Fruit fly (Drosophila melanogaster) whole organism, embryonic: ENCODE data around the gene dally.

Experiments used
- Aef1 ChIP-seq: fragments of 200-800 bp; sonication (Bioruptor generic); IDR thresholded peaks from 3 replicates; pipeline ENCODE4 v1.3.6; 2022; ENCODE audit warnings: missing biosample characterization, missing genetic modification characterization
- Awh ChIP-seq: fragments of 200-800 bp; sonication (Bioruptor generic); IDR thresholded peaks from 2 replicates; pipeline ENCODE4, ENCODE4 v1.3.6; 2022; ENCODE audit warnings: missing biosample characterization, missing genetic modification characterization
- CG11560 ChIP-seq: fragments of 200-800 bp; sonication (Bioruptor generic); IDR thresholded peaks from 3 replicates; pipeline ENCODE4 v1.3.6; 2022; ENCODE audit warnings: missing biosample characterization, missing genetic modification characterization
- CG11695 ChIP-seq: fragments of 200-800 bp; sonication (Bioruptor generic); IDR thresholded peaks from 3 replicates; pipeline ENCODE4 v1.3.6; 2022; ENCODE audit warnings: missing biosample characterization, missing genetic modification characterization
- CG13624 ChIP-seq: fragments of 200-800 bp; sonication (Bioruptor generic); optimal IDR thresholded peaks from 2 replicates; lab custom pipeline; 2016; ENCODE audit warnings: missing biosample characterization, missing genetic modification characterization
- CG14050 ChIP-seq: fragments of 200-800 bp; sonication (Bioruptor generic); IDR thresholded peaks from 3 replicates; pipeline ENCODE4 v1.3.6; 2022; ENCODE audit warnings: missing biosample characterization, missing genetic modification characterization
- CG14667 ChIP-seq: fragments of 200-800 bp; sonication (Bioruptor generic); IDR thresholded peaks from 2 replicates; pipeline ENCODE4 v1.3.6; 2022; ENCODE audit warnings: missing biosample characterization, missing genetic modification characterization
- CG15011 ChIP-seq: fragments of 200-800 bp; sonication (Bioruptor generic); optimal IDR thresholded peaks from 3 replicates; lab custom pipeline; 2018; ENCODE audit warnings: missing biosample characterization, mild to moderate bottlenecking, missing genetic modification characterization
- CG15696 ChIP-seq: fragments of 200-800 bp; sonication (Bioruptor generic); optimal IDR thresholded peaks from 2 replicates; lab custom pipeline; 2019; ENCODE audit warnings: missing biosample characterization, mild to moderate bottlenecking, missing genetic modification characterization, moderate library complexity
- CG16863 ChIP-seq: fragments of 200-800 bp; sonication (Bioruptor generic); optimal IDR thresholded peaks from 3 replicates; lab custom pipeline; 2016; ENCODE audit warnings: missing biosample characterization, missing genetic modification characterization
- CG17361 ChIP-seq: fragments of 200-800 bp; sonication (Bioruptor generic); IDR thresholded peaks from 3 replicates; pipeline ENCODE4 v1.3.6; 2022; ENCODE audit warnings: missing biosample characterization, missing genetic modification characterization
- CG3838 ChIP-seq: fragments of 200-800 bp; sonication (Bioruptor generic); optimal IDR thresholded peaks from 3 replicates; lab custom pipeline; 2016; ENCODE audit warnings: missing biosample characterization, missing genetic modification characterization
- CG6854 ChIP-seq: fragments of 200-800 bp; sonication (Bioruptor generic); optimal IDR thresholded peaks from 3 replicates; lab custom pipeline; 2017; ENCODE audit warnings: missing biosample characterization, mild to moderate bottlenecking, missing genetic modification characterization
- CG7839 ChIP-seq: fragments of 200-800 bp; sonication (Bioruptor generic); optimal IDR thresholded peaks from 3 replicates; lab custom pipeline; 2018; ENCODE audit warnings: missing biosample characterization, mild to moderate bottlenecking, missing genetic modification characterization, moderate library complexity
- CG8924 ChIP-seq: fragments of 200-800 bp; optimal IDR thresholded peaks from 3 replicates; lab custom pipeline; 2019; ENCODE audit warnings: missing biosample characterization, mild to moderate bottlenecking, missing genetic modification characterization, moderate library complexity
- CG9876 ChIP-seq: fragments of 200-800 bp; sonication (Bioruptor generic); optimal IDR thresholded peaks from 2 replicates; lab custom pipeline; 2016; ENCODE audit warnings: missing biosample characterization, missing genetic modification characterization
- CrebB ChIP-seq: fragments of 200-800 bp; sonication (Bioruptor generic); optimal IDR thresholded peaks from 3 replicates; lab custom pipeline; 2018; ENCODE audit warnings: missing biosample characterization, mild to moderate bottlenecking, missing genetic modification characterization
- Dip3 ChIP-seq: fragments of 200-800 bp; sonication (Bioruptor generic); optimal IDR thresholded peaks from 3 replicates; lab custom pipeline; 2016; ENCODE audit warnings: missing biosample characterization, missing genetic modification characterization
- Dref ChIP-seq: fragments of 200-800 bp; sonication (Bioruptor generic); IDR thresholded peaks from 2 replicates; pipeline ENCODE4 v1.3.6; 2022; ENCODE audit warnings: missing biosample characterization, missing genetic modification characterization
- Elba2 ChIP-seq: fragments of 200-800 bp; sonication (Bioruptor generic); optimal IDR thresholded peaks from 3 replicates; lab custom pipeline; 2016; ENCODE audit warnings: missing biosample characterization, missing genetic modification characterization
- Ets97D ChIP-seq: fragments of 200-800 bp; sonication (Bioruptor generic); optimal IDR thresholded peaks from 3 replicates; lab custom pipeline; 2016; ENCODE audit warnings: missing biosample characterization, missing genetic modification characterization
- Fer1 ChIP-seq: fragments of 200-800 bp; sonication (Bioruptor generic); optimal IDR thresholded peaks from 2 replicates; lab custom pipeline; 2017; ENCODE audit warnings: missing biosample characterization, mild to moderate bottlenecking, missing genetic modification characterization
- Hand ChIP-seq: fragments of 200-800 bp; sonication (Bioruptor generic); optimal IDR thresholded peaks from 2 replicates; lab custom pipeline; 2017; ENCODE audit warnings: mild to moderate bottlenecking, missing biosample characterization, missing genetic modification reagents, missing genetic modification characterization
- HmgD ChIP-seq: fragments of 200-800 bp; sonication (Bioruptor generic); optimal IDR thresholded peaks from 3 replicates; lab custom pipeline; 2016; ENCODE audit warnings: missing biosample characterization, missing genetic modification characterization
- Kr ChIP-seq: fragments of 200-800 bp; sonication (Bioruptor generic); optimal IDR thresholded peaks from 2 replicates; lab custom pipeline; 2017; ENCODE audit warnings: missing biosample characterization, mild to moderate bottlenecking, missing genetic modification characterization
- MBD-R2 ChIP-seq: fragments of 200-800 bp; sonication (Bioruptor generic); IDR thresholded peaks from 2 replicates; pipeline ENCODE4 v1.3.6; 2022; ENCODE audit warnings: missing biosample characterization, missing genetic modification characterization
- MESR4 ChIP-seq: fragments of 200-800 bp; sonication (Bioruptor generic); optimal IDR thresholded peaks from 2 replicates; lab custom pipeline; 2018; ENCODE audit warnings: missing biosample characterization, mild to moderate bottlenecking, missing genetic modification characterization, moderate library complexity
- Meics ChIP-seq: fragments of 200-800 bp; sonication (Bioruptor generic); optimal IDR thresholded peaks from 2 replicates; lab custom pipeline; 2017; ENCODE audit warnings: missing biosample characterization, mild to moderate bottlenecking, missing genetic modification characterization
- Myb ChIP-seq: fragments of 200-800 bp; sonication (Bioruptor generic); optimal IDR thresholded peaks from 2 replicates; lab custom pipeline; 2016; ENCODE audit warnings: missing biosample characterization, missing genetic modification characterization
- Neu2 ChIP-seq: fragments of 200-800 bp; sonication (Bioruptor generic); optimal IDR thresholded peaks from 3 replicates; lab custom pipeline; 2016; ENCODE audit warnings: missing biosample characterization, missing genetic modification characterization, borderline replicate concordance
- Sin3A ChIP-seq: fragments of >200 bp; optimal IDR thresholded peaks from 2 replicates; lab custom pipeline; 2018
- Six4 ChIP-seq: fragments of 200-800 bp; sonication (Bioruptor generic); optimal IDR thresholded peaks from 2 replicates; lab custom pipeline; 2016; ENCODE audit warnings: missing biosample characterization, missing genetic modification characterization
- Sox102F ChIP-seq: fragments of 200-800 bp; sonication (Bioruptor generic); optimal IDR thresholded peaks from 2 replicates; lab custom pipeline; 2018; ENCODE audit warnings: missing biosample characterization, mild to moderate bottlenecking, missing genetic modification characterization, moderate library complexity
- Ssrp ChIP-seq: fragments of 200-800 bp; sonication (Bioruptor generic); optimal IDR thresholded peaks from 2 replicates; lab custom pipeline; 2018; ENCODE audit warnings: missing biosample characterization, mild to moderate bottlenecking, missing genetic modification characterization, moderate library complexity
- Stat92E ChIP-seq, 3 experiments: fragments of >200 bp in 2 of 3; fragments of 200-800 bp in 1 of 3; sonication (Bioruptor generic) in 1 of 3; optimal IDR thresholded peaks; 2 replicates each; lab custom pipeline; 2017 to 2019; ENCODE audit warnings: missing biosample characterization in 3 of 3, missing genetic modification characterization in 3 of 3, mild to moderate bottlenecking in 1 of 3, moderate library complexity in 1 of 3
- az2 ChIP-seq: fragments of 200-800 bp; sonication (Bioruptor generic); optimal IDR thresholded peaks from 3 replicates; lab custom pipeline; 2016; ENCODE audit warnings: missing biosample characterization, missing genetic modification characterization
- esg ChIP-seq: fragments of 200-800 bp; sonication (Bioruptor generic); conservative IDR thresholded peaks from 2 replicates; pipeline ENCODE4 v1.3.6; 2022; ENCODE audit warnings: missing biosample characterization, missing genetic modification characterization
- ewg ChIP-seq: fragments of 200-800 bp; sonication (Bioruptor generic); optimal IDR thresholded peaks from 3 replicates; lab custom pipeline; 2017; ENCODE audit warnings: mild to moderate bottlenecking, missing biosample characterization, missing genetic modification reagents, missing genetic modification characterization
- gcm2 ChIP-seq: fragments of 200-800 bp; sonication (Bioruptor generic); optimal IDR thresholded peaks from 2 replicates; lab custom pipeline; 2016; ENCODE audit warnings: missing biosample characterization, missing genetic modification characterization
- kah ChIP-seq: fragments of 200-800 bp; sonication (Bioruptor generic); optimal IDR thresholded peaks from 2 replicates; lab custom pipeline; 2018; ENCODE audit warnings: missing biosample characterization, mild to moderate bottlenecking, missing genetic modification characterization
- rib ChIP-seq: fragments of 200-800 bp; sonication (Bioruptor generic); IDR thresholded peaks from 2 replicates; pipeline ENCODE4 v1.3.6; 2022; ENCODE audit warnings: missing biosample characterization, missing genetic modification characterization
- ro ChIP-seq: fragments of 200-800 bp; sonication (Bioruptor generic); IDR thresholded peaks from 2 replicates; pipeline ENCODE4 v1.3.6; 2022; ENCODE audit warnings: missing biosample characterization, missing genetic modification characterization
- row ChIP-seq: fragments of 200-800 bp; sonication (Bioruptor generic); IDR thresholded peaks from 3 replicates; pipeline ENCODE4 v1.3.6; 2022; ENCODE audit warnings: missing biosample characterization, missing genetic modification characterization
- scrt ChIP-seq: fragments of 200-800 bp; sonication (Bioruptor generic); optimal IDR thresholded peaks from 2 replicates; lab custom pipeline; 2018; ENCODE audit warnings: missing biosample characterization, mild to moderate bottlenecking, missing genetic modification characterization, moderate library complexity
- shn ChIP-seq: fragments of 200-800 bp; sonication (Bioruptor generic); optimal IDR thresholded peaks from 3 replicates; lab custom pipeline; 2016; ENCODE audit warnings: missing biosample characterization, missing genetic modification characterization
- sim ChIP-seq: fragments of 200-800 bp; sonication (Bioruptor generic); IDR thresholded peaks from 2 replicates; pipeline ENCODE4 v1.3.6; 2022; ENCODE audit warnings: missing biosample characterization, missing genetic modification characterization
- sisA ChIP-seq: fragments of 200-800 bp; sonication (Bioruptor generic); IDR thresholded peaks from 2 replicates; pipeline ENCODE4 v1.3.6; 2022; ENCODE audit warnings: missing biosample characterization, missing genetic modification characterization
- stc ChIP-seq: fragments of 200-800 bp; sonication (Bioruptor generic); IDR thresholded peaks from 2 replicates; pipeline ENCODE4 v1.3.6; 2022; ENCODE audit warnings: missing biosample characterization, missing genetic modification characterization
- tgo ChIP-seq: fragments of 200-800 bp; sonication (Bioruptor generic); IDR thresholded peaks from 3 replicates; pipeline ENCODE4 v1.3.6; 2022; ENCODE audit warnings: missing biosample characterization, missing genetic modification characterization
- twi ChIP-seq: fragments of 200-800 bp; optimal IDR thresholded peaks from 2 replicates; lab custom pipeline; 2019; ENCODE audit warnings: missing biosample characterization, mild to moderate bottlenecking, missing genetic modification characterization, moderate library complexity
- vfl ChIP-seq: fragments of 200-800 bp; sonication (Bioruptor generic); optimal IDR thresholded peaks from 2 replicates; lab custom pipeline; 2016; ENCODE audit warnings: missing biosample characterization, missing genetic modification characterization

The dally gene

DNA sequence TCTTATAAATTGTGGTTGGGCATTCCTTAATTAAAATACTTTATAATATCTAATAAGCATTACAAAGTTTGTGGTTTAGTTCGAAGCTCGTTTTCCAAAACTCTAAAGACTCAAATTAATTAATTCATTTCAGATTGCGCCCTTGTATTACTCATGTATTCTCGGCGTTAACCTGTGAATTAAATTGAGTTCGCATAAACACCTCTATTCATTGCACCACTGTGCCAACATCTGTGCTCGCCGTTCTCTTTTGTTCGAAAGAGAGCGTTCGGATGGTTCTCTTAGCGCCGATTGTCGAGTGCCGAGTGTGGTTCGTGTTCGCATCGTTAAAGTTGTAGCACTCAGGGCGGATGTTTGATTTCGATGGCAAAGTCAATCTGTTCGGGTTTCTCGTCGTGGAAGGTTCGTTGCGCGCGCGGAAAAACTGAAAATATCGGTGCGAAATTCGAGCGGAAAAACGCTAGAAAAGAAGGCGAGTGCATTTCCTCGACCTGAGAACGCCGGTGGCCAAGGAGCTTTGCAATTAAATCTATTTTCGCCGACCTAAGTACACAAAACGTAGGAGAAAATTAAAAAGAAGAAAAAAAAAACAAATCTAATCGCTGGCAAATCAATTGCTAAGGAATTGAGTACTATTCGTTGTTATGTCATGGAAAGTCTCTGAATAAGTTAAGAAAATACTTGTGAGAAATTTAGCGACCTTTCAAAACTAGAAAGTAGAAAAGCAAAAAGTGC lies at the start of gene dally (continued):
- TF ChIP-seq CG15011 (GFP tag; lab: Kevin White, UChicago), result no peak
- no peak for TF ChIP-seq az2 (GFP tag; lab: Kevin White, UChicago)
- no peak for TF ChIP-seq CG14050 (GFP tag; lab: Robert Waterston, UW)
- peak; percentile 22 for TF ChIP-seq CG13624 (GFP tag; lab: Kevin White, UChicago)
- no peak for TF ChIP-seq CG6854 (GFP tag; lab: Kevin White, UChicago)
- TF ChIP-seq kah (GFP tag; lab: Kevin White, UChicago), result peak; percentile 20
- TF ChIP-seq CG9876, result no peak
- no peak for TF ChIP-seq Neu2 (GFP tag; lab: Kevin White, UChicago)
- TF ChIP-seq Dip3 (GFP tag; lab: Kevin White, UChicago), result no peak
- TF ChIP-seq sim (GFP tag; lab: Robert Waterston, UW), result 0 out of 2 replicates have a peak, but pooled peaks have one; percentile 24
- TF ChIP-seq HmgD, result peak; percentile 13
- peak; percentile 2 for TF ChIP-seq Meics (GFP tag; lab: Kevin White, UChicago)
- peak; percentile 15 for TF ChIP-seq Fer1 (GFP tag; lab: Kevin White, UChicago)
- TF ChIP-seq Ets97D (GFP tag; lab: Kevin White, UChicago), result peak; percentile 10
- TF ChIP-seq CG8924, result no peak
- no peak; the same call in 1 of the 2 replicates for TF ChIP-seq Dref (GFP tag; lab: Robert Waterston, UW)
- TF ChIP-seq Awh, result no peak
- TF ChIP-seq ro, result no peak
- TF ChIP-seq rib (GFP tag; lab: Robert Waterston, UW), result peak; percentile 78; the same call in 1 of the 2 replicates
- TF ChIP-seq sisA (GFP tag; lab: Robert Waterston, UW), result no peak
- peak; percentile 36; the same call in 1 of the 3 replicates for TF ChIP-seq CG11695
- no peak for TF ChIP-seq Sox102F (GFP tag; lab: Kevin White, UChicago)
- no peak for TF ChIP-seq ewg
- no peak for TF ChIP-seq twi (tag; lab: Kevin White, UChicago)
- no peak for TF ChIP-seq Kr (GFP tag; lab: Kevin White, UChicago)
- no peak for TF ChIP-seq CG3838
- TF ChIP-seq Hand (GFP tag; lab: Kevin White, UChicago), result peak; percentile 14
- no peak; the same call in 2 of the 3 replicates for TF ChIP-seq tgo (GFP tag; lab: Robert Waterston, UW)
- TF ChIP-seq scrt (GFP tag; lab: Kevin White, UChicago), result peak; percentile 37
- TF ChIP-seq Six4, result no peak
- TF ChIP-seq Stat92E (GFP tag; optimal IDR thresholded peaks at IDR 0.05; lab: Kevin White, UChicago), result peak in 1 of 3 experiments; percentile 18
- TF ChIP-seq CrebB (tag; lab: Kevin White, UChicago), result peak; percentile 27
- TF ChIP-seq gcm2 (GFP tag; lab: Kevin White, UChicago), result no peak
- TF ChIP-seq Aef1 (GFP tag; lab: Robert Waterston, UW), result no peak
- peak; percentile 81 for TF ChIP-seq row (GFP tag; lab: Robert Waterston, UW)
- no peak for TF ChIP-seq CG14667 (GFP tag; lab: Robert Waterston, UW)
- no peak for TF ChIP-seq Ssrp (tag; lab: Kevin White, UChicago)
- peak; percentile 34; the same call in 1 of the 2 replicates for TF ChIP-seq stc (GFP tag; lab: Robert Waterston, UW)
- TF ChIP-seq esg (GFP tag; lab: Robert Waterston, UW), result no peak
- no peak for TF ChIP-seq CG17361 (GFP tag; lab: Robert Waterston, UW)
- peak; percentile 22 for TF ChIP-seq CG16863
- no peak for TF ChIP-seq Myb (GFP tag; lab: Kevin White, UChicago)
- no peak for TF ChIP-seq Sin3A (lab: Kevin White, UChicago)
- no peak for TF ChIP-seq shn (GFP tag; lab: Kevin White, UChicago)
- TF ChIP-seq MBD-R2 (GFP tag; lab: Robert Waterston, UW), result no peak
- TF ChIP-seq MESR4, result no peak
- TF ChIP-seq Elba2 (GFP tag; lab: Kevin White, UChicago), result no peak
- no peak for TF ChIP-seq CG15696 (tag; lab: Kevin White, UChicago)
- peak; percentile 44 for TF ChIP-seq CG7839 (tag; lab: Kevin White, UChicago)
- no peak for TF ChIP-seq CG11560
- no peak for TF ChIP-seq vfl (GFP tag; lab: Kevin White, UChicago)
